Worm (Caenorhabditis elegans) whole organism, mixed stage, embryonic: ENCODE data around the gene far-7.

Experiments used
- elt-1 ChIP-seq: sonication (generic microtip); optimal IDR thresholded peaks from 2 replicates; lab custom pipeline; 2017; ENCODE audit warnings: missing genetic modification characterization, mild to moderate bottlenecking, missing compliant biosample characterization, antibody characterized with exemption, moderate library complexity, borderline replicate concordance; ENCODE audit not compliant: insufficient read depth
- lin-13 ChIP-seq: fragments of 150-350 bp; optimal IDR thresholded peaks from 2 replicates; lab custom pipeline; 2014; ENCODE audit warnings: missing biosample characterization, missing genetic modification characterization
- lin-32 ChIP-seq: fragments of 200-800 bp; sonication (Bioruptor generic); optimal IDR thresholded peaks from 2 replicates; lab custom pipeline; 2018; ENCODE audit warnings: mild to moderate bottlenecking, missing genetic modification characterization, missing compliant biosample characterization
- lsy-2 ChIP-seq: fragments of 150-350 bp; optimal IDR thresholded peaks from 2 replicates; lab custom pipeline; 2014; ENCODE audit warnings: missing biosample characterization, missing genetic modification characterization
- mep-1 ChIP-seq: fragments of 150-350 bp; optimal IDR thresholded peaks from 2 replicates; lab custom pipeline; 2017; ENCODE audit warnings: missing biosample characterization, missing genetic modification reagents, missing genetic modification characterization, inconsistent platforms
- nhr-237 ChIP-seq: fragments of 150-350 bp; optimal IDR thresholded peaks from 2 replicates; lab custom pipeline; 2014; ENCODE audit warnings: missing biosample characterization, missing genetic modification characterization
- nhr-28 ChIP-seq: fragments of 150-350 bp; optimal IDR thresholded peaks from 2 replicates; lab custom pipeline; 2014; ENCODE audit warnings: missing biosample characterization, missing genetic modification characterization
- nhr-76 ChIP-seq: sonication (generic microtip); optimal IDR thresholded peaks from 2 replicates; lab custom pipeline; 2017; ENCODE audit warnings: missing biosample characterization, missing genetic modification characterization
- sptf-1 ChIP-seq: sonication (generic microtip); optimal IDR thresholded peaks from 2 replicates; lab custom pipeline; 2017; ENCODE audit warnings: mild to moderate bottlenecking, missing genetic modification characterization, moderate library complexity, missing compliant biosample characterization
- unc-39 ChIP-seq: fragments of 150-350 bp; optimal IDR thresholded peaks from 2 replicates; lab custom pipeline; 2014; ENCODE audit warnings: missing biosample characterization, missing genetic modification characterization
- ztf-11 ChIP-seq: fragments of 150-350 bp; optimal IDR thresholded peaks from 2 replicates; lab custom pipeline; 2014; ENCODE audit warnings: missing biosample characterization, missing genetic modification characterization

ce11 chrII:307154-307553, 12.4 kb upstream of the far-7 start, which contains the start of gene K01A2.4:
- TF ChIP-seq sptf-1 (tag; lab: Kevin White, UChicago): no peak
- no peak for TF ChIP-seq lin-32
- TF ChIP-seq nhr-76 (tag; lab: Kevin White, UChicago): no peak
- TF ChIP-seq lin-13 (tag; lab: Kevin White, UChicago): no peak
- no peak for TF ChIP-seq ztf-11 (tag; lab: Kevin White, UChicago)
- TF ChIP-seq lsy-2 (tag; lab: Kevin White, UChicago): no peak
- TF ChIP-seq nhr-28 (tag; lab: Kevin White, UChicago): no peak
- no peak for TF ChIP-seq unc-39
- no peak for TF ChIP-seq elt-1 (tag; lab: Kevin White, UChicago)
- no peak for TF ChIP-seq mep-1
- no peak for TF ChIP-seq nhr-237 (tag; lab: Kevin White, UChicago)
